Worm (Caenorhabditis elegans): ENCODE results near the gene cest-24.

Gene cest-24

ce11 chrV:6267978-6268377, 48.8 kb upstream of the cest-24 start:
- no peak for TF ChIP-seq lin-39 (tag; optimal IDR thresholded peaks at IDR 0.05)
- no peak for TF ChIP-seq nhr-67 (tag; optimal IDR thresholded peaks at IDR 0.05)
- TF ChIP-seq eor-1 (tag; optimal IDR thresholded peaks at IDR 0.05): no peak
- no peak for TF ChIP-seq lin-15B (tag; optimal IDR thresholded peaks at IDR 0.05)
- no peak for TF ChIP-seq fos-1 (tag; optimal IDR thresholded peaks at IDR 0.05)
- no peak for TF ChIP-seq ceh-82 (tag; optimal IDR thresholded peaks at IDR 0.05)

ce11 chrV:6268526-6268925, 48.2 kb upstream of the cest-24 start:
- TF ChIP-seq nhr-23 (tag; optimal IDR thresholded peaks at IDR 0.05) (no peak), nhr-28 (tag; optimal IDR thresholded peaks at IDR 0.05) (no peak), lsy-12 (tag; optimal IDR thresholded peaks at IDR 0.05) (no peak), snpc-4 (tag; optimal IDR thresholded peaks at IDR 0.05) (no peak), nhr-237 (tag; optimal IDR thresholded peaks at IDR 0.05) (no peak), ceh-16 (tag; optimal IDR thresholded peaks at IDR 0.05) (no peak), nhr-43 (tag; optimal IDR thresholded peaks at IDR 0.05; ENCODE audit: poor library complexity, severe bottlenecking) (no peak), ZK546.5 (tag; optimal IDR thresholded peaks at IDR 0.05) (no peak), pha-4 (tag; optimal IDR thresholded peaks at IDR 0.05) (no peak), zag-1 (tag; optimal IDR thresholded peaks at IDR 0.05) (no peak), egl-27 (tag; optimal IDR thresholded peaks at IDR 0.05) (no peak), nhr-76 (tag; optimal IDR thresholded peaks at IDR 0.05) (no peak), nhr-67 (tag; optimal IDR thresholded peaks at IDR 0.05) (no peak), ama-1 (optimal IDR thresholded peaks at IDR 0.05) (no peak)

- peak; percentile 43 for TF ChIP-seq pha-4 (tag; optimal IDR thresholded peaks at IDR 0.05)
- TF ChIP-seq elt-2 (tag; optimal IDR thresholded peaks at IDR 0.05): peak; percentile 61
- TF ChIP-seq egl-27 (tag; optimal IDR thresholded peaks at IDR 0.05): no peak
- TF ChIP-seq ztf-4 (tag; optimal IDR thresholded peaks at IDR 0.05): no peak
Observed at ce11 chrV:6268961-6269360, 47.8 kb upstream of the cest-24 start.

DNA sequence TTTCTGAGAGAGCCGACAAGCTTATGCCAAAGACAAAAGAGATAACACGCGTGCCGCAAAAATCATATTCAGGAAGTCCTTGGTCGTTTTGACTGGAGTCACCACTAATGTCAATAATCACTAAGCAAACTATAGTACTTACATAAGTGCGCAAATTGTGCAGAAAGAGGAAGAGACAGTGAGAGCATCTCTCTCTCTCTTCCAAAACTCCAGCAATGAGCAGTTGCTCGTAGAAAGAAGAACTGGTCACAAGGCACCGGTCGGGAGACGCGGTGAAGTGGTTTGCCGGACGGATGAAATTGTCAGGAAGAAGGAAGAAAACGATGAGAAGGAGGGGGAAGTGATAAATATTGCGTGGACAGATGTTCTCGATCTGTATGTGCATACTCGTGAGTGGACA, 46.6 kb upstream of the cest-24 start:
- TF ChIP-seq nfya-1 (tag; optimal IDR thresholded peaks at IDR 0.05; ENCODE audit: insufficient read depth): peak; percentile 19
- TF ChIP-seq nhr-237 (tag; optimal IDR thresholded peaks at IDR 0.05): no peak
- TF ChIP-seq pha-4 (tag; optimal IDR thresholded peaks at IDR 0.05): peak; percentile 67
- no peak for TF ChIP-seq lsy-12 (tag; optimal IDR thresholded peaks at IDR 0.05)

- no peak for TF ChIP-seq hmg-11 (tag; optimal IDR thresholded peaks at IDR 0.05)
- no peak for TF ChIP-seq nfya-1 (tag; optimal IDR thresholded peaks at IDR 0.05; ENCODE audit: insufficient read depth)
- TF ChIP-seq eor-1 (tag; optimal IDR thresholded peaks at IDR 0.05): no peak
- TF ChIP-seq mdl-1 (tag; optimal IDR thresholded peaks at IDR 0.05): no peak
- TF ChIP-seq nhr-43 (tag; optimal IDR thresholded peaks at IDR 0.05; ENCODE audit: poor library complexity, severe bottlenecking): no peak
- TF ChIP-seq nhr-237 (tag; optimal IDR thresholded peaks at IDR 0.05): no peak
- no peak for TF ChIP-seq nhr-76 (tag; optimal IDR thresholded peaks at IDR 0.05)
- no peak for TF ChIP-seq ztf-11 (tag; optimal IDR thresholded peaks at IDR 0.05)
- no peak for TF ChIP-seq sea-2 (GFP tag; optimal IDR thresholded peaks at IDR 0.05)
- no peak for TF ChIP-seq pqm-1 (tag; optimal IDR thresholded peaks at IDR 0.05)
- no peak for TF ChIP-seq ceh-28 (tag; optimal IDR thresholded peaks at IDR 0.05)
- TF ChIP-seq ZK546.5 (tag; optimal IDR thresholded peaks at IDR 0.05): no peak
- no peak for TF ChIP-seq R02D3.7 (tag; optimal IDR thresholded peaks at IDR 0.05)
- no peak for TF ChIP-seq fos-1 (tag; optimal IDR thresholded peaks at IDR 0.05)
- TF ChIP-seq ceh-16 (tag; optimal IDR thresholded peaks at IDR 0.05): no peak
Observed at ce11 chrV:6270552-6270951, 46.2 kb upstream of the cest-24 start, which contains the start of gene F31F7.2. F31F7.2 (plus strand) TSS chrV:6270852.

DNA sequence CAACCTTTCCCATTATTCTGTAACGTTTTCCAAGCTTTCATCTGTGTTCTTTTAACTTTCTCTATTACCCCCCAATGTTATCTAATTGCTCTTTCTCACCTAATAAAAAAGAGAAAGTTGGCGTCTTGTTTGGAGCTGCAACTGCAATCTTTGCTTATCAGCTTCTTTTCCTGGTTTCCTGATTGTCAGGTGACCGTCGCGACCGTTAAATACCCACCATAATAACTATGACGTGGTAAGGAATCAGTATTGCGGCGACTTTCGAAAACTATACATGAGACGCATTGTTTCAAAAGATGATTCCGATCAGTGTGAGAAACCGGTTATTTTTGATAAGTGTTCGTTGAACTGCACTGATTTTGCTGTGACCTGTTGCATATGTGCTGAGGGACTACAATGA, 41.5 kb upstream of the cest-24 start:
- TF ChIP-seq nhr-25 (tag; optimal IDR thresholded peaks at IDR 0.05) (peak; percentile 44), hmg-11 (tag; optimal IDR thresholded peaks at IDR 0.05) (no peak), egl-27 (tag; optimal IDR thresholded peaks at IDR 0.05) (peak; percentile 34), elt-3 (tag; optimal IDR thresholded peaks at IDR 0.05) (peak in 1 of 3 experiments; percentile 69), nhr-43 (tag; optimal IDR thresholded peaks at IDR 0.05; ENCODE audit: poor library complexity, severe bottlenecking) (peak; percentile 83), pqm-1 (tag; optimal IDR thresholded peaks at IDR 0.05) (peak; percentile 96), pha-4 (tag; optimal IDR thresholded peaks at IDR 0.05) (peak; percentile 60), mml-1 (tag; optimal IDR thresholded peaks at IDR 0.05) (no peak), nhr-23 (tag; optimal IDR thresholded peaks at IDR 0.05) (peak; percentile 76), fos-1 (tag; optimal IDR thresholded peaks at IDR 0.05) (no peak), tbx-2 (tag; optimal IDR thresholded peaks at IDR 0.05) (peak; percentile 12), nhr-11 (tag; optimal IDR thresholded peaks at IDR 0.05) (no peak), jun-1 (tag; optimal IDR thresholded peaks at IDR 0.05) (peak; percentile 88), zag-1 (tag; optimal IDR thresholded peaks at IDR 0.05) (no peak), elt-1 (tag; optimal IDR thresholded peaks at IDR 0.05) (no peak), elt-2 (tag; optimal IDR thresholded peaks at IDR 0.05) (peak; percentile 97), ztf-4 (tag; optimal IDR thresholded peaks at IDR 0.05) (no peak), unc-39 (tag; optimal IDR thresholded peaks at IDR 0.05) (no peak)
